Worm (Caenorhabditis elegans) whole organism, L4/young adult: ENCODE results near the gene srw-42.

Experiments
- W03F9.2 ChIP-seq: fragments of 150-350 bp; optimal IDR thresholded peaks from 2 replicates; lab custom pipeline; 2014; ENCODE audit warnings: missing biosample characterization, missing genetic modification characterization
- dao-5 ChIP-seq: sonication (generic microtip); optimal IDR thresholded peaks from 2 replicates; lab custom pipeline; 2016; ENCODE audit warnings: missing genotype, missing genetic modification characterization, moderate library complexity, missing compliant biosample characterization
- him-1 ChIP-seq: sonication (generic microtip); optimal IDR thresholded peaks from 2 replicates; lab custom pipeline; 2016; ENCODE audit warnings: missing genotype, missing genetic modification reagents, missing genetic modification characterization, missing compliant biosample characterization

DNA sequence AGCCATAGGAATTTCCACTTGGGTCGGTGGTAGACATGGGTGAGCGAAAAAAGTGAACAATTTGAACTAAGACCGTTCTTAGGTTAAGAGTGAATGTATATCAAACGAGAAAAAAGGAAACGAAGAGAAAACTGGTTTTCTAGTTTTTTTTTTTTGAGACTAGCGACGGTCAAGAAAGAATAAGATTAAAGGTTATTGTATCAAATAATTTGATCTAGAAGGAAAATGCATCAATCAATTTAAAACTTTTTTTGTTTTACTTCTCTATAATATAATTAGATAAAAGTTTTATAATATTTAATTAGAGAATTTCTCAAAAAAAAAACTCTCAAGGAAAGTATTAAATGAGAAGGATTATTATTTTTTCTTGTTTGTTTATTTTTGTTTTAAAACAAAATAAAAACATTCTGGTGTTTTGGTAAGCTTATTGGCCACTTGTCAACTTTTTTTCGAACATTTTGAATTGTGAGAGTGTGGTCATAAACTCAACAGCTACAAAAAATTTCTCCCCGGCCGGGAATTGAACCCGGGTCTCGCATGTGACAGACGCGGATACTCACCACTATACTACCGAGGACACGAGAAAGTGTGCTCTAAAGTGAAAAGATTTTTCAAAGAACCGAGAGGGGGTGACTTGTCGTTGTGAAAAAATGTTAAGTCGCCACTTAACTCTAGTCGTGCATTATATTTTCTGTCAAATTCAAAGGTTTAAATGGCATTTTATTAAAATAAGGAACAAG is 48.3 kb downstream of the srw-42 start, which contains the start of gene W06G6.17:
- no peak for TF ChIP-seq him-1 (tag; lab: Kevin White, UChicago)
- TF ChIP-seq W03F9.2 (tag; lab: Kevin White, UChicago), result no peak
- TF ChIP-seq dao-5 (tag; lab: Kevin White, UChicago), result no peak
